Worm (Caenorhabditis elegans): ENCODE data around the gene crn-2.
A peak's percentile ranks its signal among the peaks of the same experiment; 100 is the strongest.

The crn-2 gene

ce11 chrV:5582860-5583259 lies 11.6 kb upstream of the crn-2 start:
- no peak for TF ChIP-seq madf-9 (GFP tag; conservative IDR thresholded peaks at IDR 0.05)
- TF ChIP-seq dve-1 (tag; optimal IDR thresholded peaks at IDR 0.05; ENCODE audit: insufficient read depth), result peak; percentile 3
- peak; percentile 83 for TF ChIP-seq ama-1 (optimal IDR thresholded peaks at IDR 0.05)
- TF ChIP-seq daf-16 (GFP tag; optimal IDR thresholded peaks at IDR 0.05), result no peak
- no peak for TF ChIP-seq daf-16 (tag; optimal IDR thresholded peaks at IDR 0.05)
- peak in 1 of 2 experiments; percentile 27 for TF ChIP-seq lsy-2 (tag; optimal IDR thresholded peaks at IDR 0.05)
- TF ChIP-seq egl-43 (GFP tag; IDR thresholded peaks at IDR 0.05), result 0 out of 2 replicates have a peak, but pooled peaks have one; percentile 53
- peak; percentile 13; the same call in 1 of the 2 replicates for TF ChIP-seq ceh-20 (GFP tag; IDR thresholded peaks at IDR 0.05)
- TF ChIP-seq hlh-30 (tag; optimal IDR thresholded peaks at IDR 0.05; ENCODE audit: insufficient read depth), result no peak
- TF ChIP-seq ctbp-1 (GFP tag; IDR thresholded peaks at IDR 0.05), result 0 out of 2 replicates have a peak, but pooled peaks have one; percentile 12
- TF ChIP-seq mep-1 (tag; optimal IDR thresholded peaks at IDR 0.05), result peak; percentile 40
- 0 out of 2 replicates have a peak, but pooled peaks have one; percentile 31 for TF ChIP-seq lin-38 (GFP tag; IDR thresholded peaks at IDR 0.05)
- peak; percentile 54; the same call in 1 of the 2 replicates for TF ChIP-seq snpc-1.2 (GFP tag; IDR thresholded peaks at IDR 0.05)
- no peak for TF ChIP-seq rbr-2 (tag; optimal IDR thresholded peaks at IDR 0.05)
- TF ChIP-seq aha-1 (tag), result peak; percentile 52

- TF ChIP-seq snpc-4 (tag; optimal IDR thresholded peaks at IDR 0.05), result no peak
- TF ChIP-seq egl-43 (GFP tag; IDR thresholded peaks at IDR 0.05), result no peak
- no peak for TF ChIP-seq daf-12 (tag; optimal IDR thresholded peaks at IDR 0.05)
- no peak for TF ChIP-seq F37D6.2 (tag; optimal IDR thresholded peaks at IDR 0.05)
- TF ChIP-seq T20F7.1 (GFP tag; optimal IDR thresholded peaks at IDR 0.05), result peak; percentile 11
- TF ChIP-seq nhr-237 (tag; optimal IDR thresholded peaks at IDR 0.05), result no peak
- no peak for TF ChIP-seq lim-7 (GFP tag; IDR thresholded peaks at IDR 0.05)
- TF ChIP-seq mes-2 (tag; optimal IDR thresholded peaks at IDR 0.05; ENCODE audit: poor library complexity, severe bottlenecking), result peak; percentile 45
- TF ChIP-seq skn-1 (tag; optimal IDR thresholded peaks at IDR 0.05), result no peak
- no peak for TF ChIP-seq nhr-48 (tag; optimal IDR thresholded peaks at IDR 0.05)
- TF ChIP-seq mdt-29 (GFP tag; IDR thresholded peaks at IDR 0.05), result no peak
- no peak for TF ChIP-seq egl-27 (tag; optimal IDR thresholded peaks at IDR 0.05)
- TF ChIP-seq dmd-9 (GFP tag; IDR thresholded peaks at IDR 0.05), result no peak
- no peak for TF ChIP-seq ztf-7 (tag; optimal IDR thresholded peaks at IDR 0.05)
- peak; percentile 42 for TF ChIP-seq dpl-1 (GFP tag; optimal IDR thresholded peaks at IDR 0.05)
- no peak for TF ChIP-seq snpc-1.2 (GFP tag; IDR thresholded peaks at IDR 0.05)
- no peak for TF ChIP-seq ceh-28 (tag; optimal IDR thresholded peaks at IDR 0.05)
- peak; percentile 9 for TF ChIP-seq nhr-6 (tag; optimal IDR thresholded peaks at IDR 0.05)
- TF ChIP-seq lsy-2 (tag; optimal IDR thresholded peaks at IDR 0.05), result peak; percentile 83 to 98
- TF ChIP-seq lin-1 (GFP tag; IDR thresholded peaks at IDR 0.05), result no peak
- TF ChIP-seq gei-8 (GFP tag; optimal IDR thresholded peaks at IDR 0.05), result no peak
- TF ChIP-seq hlh-30 (tag; optimal IDR thresholded peaks at IDR 0.05; ENCODE audit: insufficient read depth), result no peak
- no peak for TF ChIP-seq set-16 (GFP tag; IDR thresholded peaks at IDR 0.05)
- TF ChIP-seq ceh-44 (GFP tag; IDR thresholded peaks at IDR 0.05), result no peak
- peak; percentile 53 for TF ChIP-seq lin-38 (GFP tag; IDR thresholded peaks at IDR 0.05)
- no peak for TF ChIP-seq Y75B8A.6 (GFP tag; IDR thresholded peaks at IDR 0.05)
- TF ChIP-seq spr-3 (GFP tag; optimal IDR thresholded peaks at IDR 0.05), result no peak
- TF ChIP-seq mep-1 (tag; optimal IDR thresholded peaks at IDR 0.05), result peak; percentile 4
These were observed 10.1 kb upstream of the crn-2 start, which contains the start of gene pas-6 for ce11 chrV:5584293-5584776. pas-6 (minus strand) TSS chrV:5584343.

DNA sequence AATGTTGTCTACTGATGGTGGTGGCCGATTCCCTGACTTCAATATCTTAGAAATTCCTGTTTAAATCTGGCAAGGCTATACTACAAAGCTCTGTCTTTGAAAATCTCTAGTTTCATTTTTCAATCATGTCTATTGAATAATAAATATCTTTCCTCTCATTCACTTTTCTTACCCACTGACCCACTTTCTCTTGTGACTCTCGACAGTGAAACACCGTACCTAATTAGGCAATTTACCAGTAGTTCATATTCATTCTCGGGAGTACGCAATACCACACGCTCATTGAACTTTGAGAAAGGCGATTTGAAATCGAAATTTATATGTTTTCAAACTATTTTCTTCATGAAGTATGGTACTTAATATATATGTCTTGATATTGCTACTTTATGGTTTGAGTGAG lies 9.6 kb upstream of the crn-2 start, which contains the start of gene CD4.11:
Gene CD4.11, plus strand, starts transcription at position 301 of the 400 bp plus-strand sequence.
- no peak for TF ChIP-seq zip-2 (tag; optimal IDR thresholded peaks at IDR 0.05)
- TF ChIP-seq lim-7 (GFP tag; IDR thresholded peaks at IDR 0.05), result no peak
- no peak for TF ChIP-seq nhr-237 (tag; optimal IDR thresholded peaks at IDR 0.05)
- no peak for TF ChIP-seq hlh-30 (tag; optimal IDR thresholded peaks at IDR 0.05; ENCODE audit: insufficient read depth)
- TF ChIP-seq daf-8 (GFP tag; IDR thresholded peaks at IDR 0.05), result no peak
- TF ChIP-seq T26A8.4 (GFP tag; IDR thresholded peaks at IDR 0.05), result no peak
- TF ChIP-seq zfp-3 (GFP tag; conservative IDR thresholded peaks at IDR 0.05), result no peak
- TF ChIP-seq hif-1 (tag; optimal IDR thresholded peaks at IDR 0.05), result no peak
